Fruit fly (Drosophila melanogaster) whole organism, embryonic: ENCODE measurements around the gene Tom40.

ENCODE experiments used
- Atf-2 ChIP-seq: fragments of 200-800 bp; sonication (Bioruptor generic); optimal IDR thresholded peaks from 2 replicates; lab custom pipeline; 2016; ENCODE audit warnings: missing biosample characterization, missing genetic modification characterization
- CG12236 ChIP-seq: fragments of 200-800 bp; sonication (Bioruptor generic); optimal IDR thresholded peaks from 2 replicates; lab custom pipeline; 2016; ENCODE audit warnings: missing biosample characterization, missing genetic modification characterization
- CG12391 ChIP-seq: fragments of 200-800 bp; sonication (Bioruptor generic); optimal IDR thresholded peaks from 3 replicates; lab custom pipeline; 2018; ENCODE audit warnings: missing biosample characterization, mild to moderate bottlenecking, missing genetic modification characterization, moderate library complexity
- CG12659 ChIP-seq: fragments of 200-800 bp; sonication (Bioruptor generic); optimal IDR thresholded peaks from 3 replicates; lab custom pipeline; 2017; ENCODE audit warnings: mild to moderate bottlenecking, missing biosample characterization, missing genetic modification reagents, missing genetic modification characterization
- CG12942 ChIP-seq: fragments of 200-800 bp; sonication (Bioruptor generic); optimal IDR thresholded peaks from 3 replicates; lab custom pipeline; 2016; ENCODE audit warnings: missing biosample characterization, missing genetic modification characterization
- CG14710 ChIP-seq: fragments of 200-800 bp; sonication (Bioruptor generic); optimal IDR thresholded peaks from 3 replicates; lab custom pipeline; 2019; ENCODE audit warnings: missing biosample characterization, mild to moderate bottlenecking, missing genetic modification characterization, moderate library complexity
- CG15073 ChIP-seq: fragments of 200-800 bp; sonication (Bioruptor generic); optimal IDR thresholded peaks from 2 replicates; lab custom pipeline; 2016; ENCODE audit warnings: missing biosample characterization, missing genetic modification characterization
- CG18262 ChIP-seq: fragments of 200-800 bp; optimal IDR thresholded peaks from 3 replicates; lab custom pipeline; 2019; ENCODE audit warnings: missing biosample characterization, mild to moderate bottlenecking, missing genetic modification characterization, moderate library complexity
- CG1832 ChIP-seq: fragments of 200-800 bp; sonication (Bioruptor generic); optimal IDR thresholded peaks from 2 replicates; lab custom pipeline; 2017; ENCODE audit warnings: missing biosample characterization, mild to moderate bottlenecking, missing genetic modification characterization, inconsistent platforms
- CG2120 ChIP-seq: fragments of 200-800 bp; sonication (Bioruptor generic); optimal IDR thresholded peaks from 3 replicates; lab custom pipeline; 2016; ENCODE audit warnings: missing biosample characterization, missing genetic modification characterization
- CG4282 ChIP-seq: fragments of 200-800 bp; sonication (Bioruptor generic); optimal IDR thresholded peaks from 2 replicates; lab custom pipeline; 2016; ENCODE audit warnings: missing biosample characterization, missing genetic modification characterization
- CG4328 ChIP-seq: fragments of 200-800 bp; sonication (Bioruptor generic); optimal IDR thresholded peaks from 3 replicates; lab custom pipeline; 2017; ENCODE audit warnings: missing biosample characterization, missing genetic modification reagents, missing genetic modification characterization
- CG4820 ChIP-seq: fragments of 200-800 bp; sonication (Bioruptor generic); optimal IDR thresholded peaks from 3 replicates; lab custom pipeline; 2016; ENCODE audit warnings: missing biosample characterization, missing genetic modification characterization
- CG6765 ChIP-seq: fragments of 200-800 bp; sonication (Bioruptor generic); optimal IDR thresholded peaks from 3 replicates; lab custom pipeline; 2017; ENCODE audit warnings: missing biosample characterization, mild to moderate bottlenecking, missing genetic modification characterization
- CG7839 ChIP-seq: fragments of 200-800 bp; sonication (Bioruptor generic); optimal IDR thresholded peaks from 3 replicates; lab custom pipeline; 2018; ENCODE audit warnings: missing biosample characterization, mild to moderate bottlenecking, missing genetic modification characterization, moderate library complexity
- CG9797 ChIP-seq: fragments of 200-800 bp; sonication (Bioruptor generic); optimal IDR thresholded peaks from 3 replicates; lab custom pipeline; 2018; ENCODE audit warnings: missing biosample characterization, mild to moderate bottlenecking, missing genetic modification characterization
- Chrac-16 ChIP-seq: fragments of 200-800 bp; sonication (Bioruptor generic); optimal IDR thresholded peaks from 3 replicates; lab custom pipeline; 2016; ENCODE audit warnings: missing biosample characterization, missing genetic modification characterization
- CkIIα-i1 ChIP-seq: fragments of 200-800 bp; sonication (Bioruptor generic); IDR thresholded peaks from 2 replicates; pipeline ENCODE4 v1.3.6; 2022; ENCODE audit warnings: missing biosample characterization, missing genetic modification characterization
- Dip3 ChIP-seq: fragments of 200-800 bp; sonication (Bioruptor generic); optimal IDR thresholded peaks from 3 replicates; lab custom pipeline; 2016; ENCODE audit warnings: missing biosample characterization, missing genetic modification characterization
- HLH3B ChIP-seq: fragments of 200-800 bp; sonication (Bioruptor generic); IDR thresholded peaks from 2 replicates; pipeline ENCODE4 v1.3.6; 2022; ENCODE audit warnings: missing biosample characterization, missing genetic modification characterization
- Hmx ChIP-seq: fragments of 200-800 bp; sonication (Bioruptor generic); optimal IDR thresholded peaks from 2 replicates; lab custom pipeline; 2016; ENCODE audit warnings: missing biosample characterization, missing genetic modification characterization
- Kr ChIP-seq: fragments of 200-800 bp; sonication (Bioruptor generic); optimal IDR thresholded peaks from 2 replicates; lab custom pipeline; 2017; ENCODE audit warnings: missing biosample characterization, mild to moderate bottlenecking, missing genetic modification characterization
- Mrtf ChIP-seq: fragments of 200-800 bp; sonication (Bioruptor generic); IDR thresholded peaks from 3 replicates; pipeline ENCODE4 v1.3.6; 2022; ENCODE audit warnings: missing biosample characterization, missing genetic modification characterization
- Rfx ChIP-seq: fragments of 200-800 bp; sonication (Bioruptor generic); IDR thresholded peaks from 2 replicates; pipeline ENCODE4 v1.3.6; 2022; ENCODE audit warnings: missing biosample characterization, missing genetic modification characterization
- Sry-δ ChIP-seq: fragments of 200-800 bp; sonication (Bioruptor generic); optimal IDR thresholded peaks from 2 replicates; lab custom pipeline; 2016; ENCODE audit warnings: missing biosample characterization, missing genetic modification characterization
- Usf ChIP-seq: fragments of 200-800 bp; sonication (Bioruptor generic); optimal IDR thresholded peaks from 2 replicates; lab custom pipeline; 2017; ENCODE audit warnings: missing genotype, missing biosample characterization, missing genetic modification characterization
- Vsx1 ChIP-seq: fragments of 200-800 bp; sonication (Bioruptor generic); optimal IDR thresholded peaks from 2 replicates; lab custom pipeline; 2017; ENCODE audit warnings: missing biosample characterization, mild to moderate bottlenecking, missing genetic modification characterization, missing genetic modification reagents
- Xrp1 ChIP-seq: fragments of 200-800 bp; sonication (Bioruptor generic); IDR thresholded peaks from 2 replicates; pipeline ENCODE4 v1.3.6; 2022; ENCODE audit warnings: missing biosample characterization, missing genetic modification characterization
- abd-A ChIP-seq: fragments of 200-800 bp; sonication (Bioruptor generic); optimal IDR thresholded peaks from 3 replicates; lab custom pipeline; 2019; ENCODE audit warnings: missing biosample characterization, mild to moderate bottlenecking, missing genetic modification characterization, moderate library complexity
- ap ChIP-seq: fragments of 200-800 bp; sonication (Bioruptor generic); IDR thresholded peaks from 2 replicates; pipeline ENCODE4 v1.3.6; 2022; ENCODE audit warnings: missing biosample characterization, missing genetic modification characterization
- cad ChIP-seq: fragments of >200 bp; optimal IDR thresholded peaks from 2 replicates; lab custom pipeline; 2017; ENCODE audit warnings: missing biosample characterization, missing genetic modification characterization
- cato ChIP-seq: fragments of 200-800 bp; sonication (Bioruptor generic); optimal IDR thresholded peaks from 2 replicates; lab custom pipeline; 2016; ENCODE audit warnings: missing biosample characterization, missing genetic modification characterization, borderline replicate concordance
- cg ChIP-seq: fragments of 200-800 bp; sonication (Bioruptor generic); optimal IDR thresholded peaks from 3 replicates; lab custom pipeline; 2019; ENCODE audit warnings: missing biosample characterization, mild to moderate bottlenecking, missing genetic modification characterization, moderate library complexity
- croc ChIP-seq: fragments of 200-800 bp; sonication (Bioruptor generic); conservative IDR thresholded peaks from 3 replicates; pipeline ENCODE4 v1.3.6; 2022; ENCODE audit warnings: missing biosample characterization, missing genetic modification characterization
- fu2 ChIP-seq: fragments of 200-800 bp; sonication (Bioruptor generic); optimal IDR thresholded peaks from 2 replicates; lab custom pipeline; 2016; ENCODE audit warnings: missing biosample characterization, missing genetic modification characterization
- gsb ChIP-seq: fragments of 200-800 bp; sonication (Bioruptor generic); IDR thresholded peaks from 2 replicates; pipeline ENCODE4 v1.3.6; 2022; ENCODE audit warnings: missing biosample characterization, missing genetic modification characterization
- hkb ChIP-seq, 2 experiments: fragments of 200-800 bp in 1 of 2; fragments of >200 bp in 1 of 2; sonication (Bioruptor generic) in 1 of 2; IDR thresholded peaks in 1 of 2; optimal IDR thresholded peaks in 1 of 2; 2 replicates each; pipeline versions ENCODE4 v1.3.6 to Lab custom; 2017 to 2022; ENCODE audit warnings: missing biosample characterization in 1 of 2, missing genetic modification characterization in 1 of 2
- ind ChIP-seq: fragments of 200-800 bp; sonication (Bioruptor generic); optimal IDR thresholded peaks from 3 replicates; lab custom pipeline; 2016; ENCODE audit warnings: missing biosample characterization, missing genetic modification characterization
- insv ChIP-seq, 2 experiments: fragments of 200-800 bp; sonication (Bioruptor generic); optimal IDR thresholded peaks; 3 replicates each; lab custom pipeline; 2016 to 2018; ENCODE audit warnings: missing biosample characterization in 2 of 2, missing genetic modification characterization in 2 of 2
- lab ChIP-seq: fragments of 200-800 bp; sonication (Bioruptor generic); optimal IDR thresholded peaks from 3 replicates; lab custom pipeline; 2017; ENCODE audit warnings: missing biosample characterization, missing genetic modification characterization, mild to moderate bottlenecking, moderate library complexity, missing genetic modification reagents
- nerfin-1 ChIP-seq: fragments of 200-800 bp; sonication (Bioruptor generic); optimal IDR thresholded peaks from 3 replicates; lab custom pipeline; 2019; ENCODE audit warnings: missing biosample characterization, mild to moderate bottlenecking, missing genetic modification characterization, moderate library complexity
- onecut ChIP-seq: fragments of 200-800 bp; sonication (Bioruptor generic); IDR thresholded peaks from 2 replicates; pipeline ENCODE4 v1.3.6; 2022; ENCODE audit warnings: missing biosample characterization, missing genetic modification characterization
- pzg ChIP-seq: fragments of 200-800 bp; sonication (Bioruptor generic); optimal IDR thresholded peaks from 3 replicates; lab custom pipeline; 2018; ENCODE audit warnings: missing biosample characterization, mild to moderate bottlenecking, missing genetic modification characterization, moderate library complexity
- rib ChIP-seq: fragments of 200-800 bp; sonication (Bioruptor generic); IDR thresholded peaks from 2 replicates; pipeline ENCODE4 v1.3.6; 2022; ENCODE audit warnings: missing biosample characterization, missing genetic modification characterization
- sr ChIP-seq: fragments of 200-800 bp; sonication (Bioruptor generic); IDR thresholded peaks from 3 replicates; pipeline ENCODE4 v1.3.6; 2022; ENCODE audit warnings: missing biosample characterization, missing genetic modification characterization
- ssp ChIP-seq: fragments of 200-800 bp; sonication (Bioruptor generic); IDR thresholded peaks from 2 replicates; pipeline ENCODE4 v1.3.6; 2022; ENCODE audit warnings: missing biosample characterization, missing genetic modification characterization
- tio ChIP-seq: fragments of 200-800 bp; sonication (Bioruptor generic); optimal IDR thresholded peaks from 2 replicates; lab custom pipeline; 2017; ENCODE audit warnings: missing biosample characterization, missing genetic modification characterization, inconsistent platforms
- trem ChIP-seq: fragments of 200-800 bp; optimal IDR thresholded peaks from 3 replicates; lab custom pipeline; 2019; ENCODE audit warnings: missing biosample characterization, mild to moderate bottlenecking, missing genetic modification characterization, moderate library complexity

Gene Tom40

DNA sequence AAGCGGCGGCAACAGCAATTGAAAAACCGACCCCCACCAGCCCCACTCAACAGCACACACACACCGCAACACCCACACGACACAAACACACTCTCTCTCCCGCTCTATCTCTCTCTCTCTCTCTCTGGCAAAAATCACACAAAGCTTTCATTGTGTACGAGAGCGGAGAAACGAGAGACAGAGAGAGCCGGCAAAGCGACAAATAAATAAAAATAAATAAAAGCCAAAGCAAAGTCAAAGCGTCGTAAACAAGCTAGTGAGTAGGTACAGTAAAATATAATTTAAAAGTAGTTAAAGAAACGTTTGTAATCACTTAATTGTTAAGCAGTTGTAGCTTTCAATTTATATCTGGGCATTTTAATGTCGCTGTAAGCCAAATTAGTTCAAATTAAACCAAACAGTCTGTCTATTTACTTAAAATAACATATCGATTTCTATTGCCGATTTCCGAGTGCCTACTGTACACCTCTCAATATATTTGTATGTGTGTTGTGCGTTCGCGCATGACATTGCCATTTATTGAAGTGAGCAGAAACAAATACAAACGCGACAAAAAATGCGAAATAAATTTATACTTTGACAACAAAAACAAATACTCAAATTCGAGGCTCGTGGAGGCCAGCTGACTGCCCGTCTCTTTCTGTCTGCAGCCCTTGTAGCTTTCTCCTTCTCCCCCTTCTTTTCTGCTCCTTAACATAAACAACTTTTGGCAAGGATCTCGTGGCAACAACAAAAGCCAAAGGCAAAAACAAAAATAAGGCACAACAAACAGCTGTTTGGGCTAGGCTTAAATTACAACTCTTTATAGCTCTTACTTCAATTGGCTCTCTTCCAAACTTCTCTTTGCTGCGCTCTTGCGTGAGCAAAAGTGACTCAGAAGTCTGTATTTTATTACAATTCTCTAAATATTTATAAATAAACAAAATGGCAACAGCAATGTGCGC, 39.7 kb upstream of the Tom40 start (continued):
- TF ChIP-seq lab: peak; percentile 98
- TF ChIP-seq cato (GFP tag; lab: Kevin White, UChicago): peak; percentile 57
- peak; percentile 88 for TF ChIP-seq CG12391 (tag; lab: Kevin White, UChicago)
- TF ChIP-seq rib (GFP tag; lab: Robert Waterston, UW): peak; percentile 95
- peak; percentile 81 for TF ChIP-seq Hmx
- TF ChIP-seq onecut (GFP tag; lab: Robert Waterston, UW): peak; percentile 79
- TF ChIP-seq CkIIα-i1 (GFP tag; lab: Robert Waterston, UW): 0 out of 2 replicates have a peak, but pooled peaks have one; percentile 23
- TF ChIP-seq Kr (GFP tag; lab: Kevin White, UChicago): no peak
- peak; percentile 94 for TF ChIP-seq abd-A
- TF ChIP-seq CG18262 (tag; lab: Kevin White, UChicago): peak; percentile 78
- TF ChIP-seq ap: peak; percentile 56; the same call in 1 of the 2 replicates
- TF ChIP-seq CG12659 (GFP tag; lab: Kevin White, UChicago): peak; percentile 96
- TF ChIP-seq Usf: peak; percentile 75
- peak in 1 of 2 experiments; percentile 73 for TF ChIP-seq insv (GFP tag; optimal IDR thresholded peaks at IDR 0.05; lab: Kevin White, UChicago)
- TF ChIP-seq Mrtf (GFP tag; lab: Robert Waterston, UW): peak; percentile 88
- TF ChIP-seq Sry-δ: peak; percentile 47
- TF ChIP-seq CG4328 (GFP tag; lab: Kevin White, UChicago): peak; percentile 91
- peak; percentile 84 for TF ChIP-seq HLH3B (GFP tag; lab: Robert Waterston, UW)
- TF ChIP-seq CG6765 (GFP tag; lab: Kevin White, UChicago): peak; percentile 95
- TF ChIP-seq Rfx (GFP tag; lab: Robert Waterston, UW): peak; percentile 96
- peak; percentile 62 for TF ChIP-seq CG12942 (GFP tag; lab: Kevin White, UChicago)
- no peak for TF ChIP-seq cad (GFP tag; lab: Kevin White, UChicago)
- peak; percentile 75 for TF ChIP-seq CG4820 (GFP tag; lab: Kevin White, UChicago)
- TF ChIP-seq cg (GFP tag; lab: Kevin White, UChicago): peak; percentile 70
- TF ChIP-seq CG9797 (GFP tag; lab: Kevin White, UChicago): no peak
- no peak for TF ChIP-seq hkb (optimal IDR thresholded peaks at IDR 0.05; lab: Kevin White, UChicago)
- TF ChIP-seq hkb (GFP tag; IDR thresholded peaks at IDR 0.05; lab: Robert Waterston, UW): peak; percentile 89
- peak; percentile 8 for TF ChIP-seq pzg (GFP tag; lab: Kevin White, UChicago)
- TF ChIP-seq Atf-2 (GFP tag; lab: Kevin White, UChicago): peak; percentile 78
- peak; percentile 98 for TF ChIP-seq CG2120
- peak; percentile 78 for TF ChIP-seq sr
- peak; percentile 24 for TF ChIP-seq CG15073 (GFP tag; lab: Kevin White, UChicago)
- TF ChIP-seq Xrp1: peak; percentile 83
- peak; percentile 67 for TF ChIP-seq nerfin-1 (tag; lab: Kevin White, UChicago)
- TF ChIP-seq croc (GFP tag; lab: Robert Waterston, UW): peak; percentile 54
- peak; percentile 93 for TF ChIP-seq Dip3 (GFP tag; lab: Kevin White, UChicago)
- peak; percentile 94 for TF ChIP-seq CG7839 (tag; lab: Kevin White, UChicago)
- peak; percentile 86 for TF ChIP-seq Vsx1 (GFP tag; lab: Kevin White, UChicago)
- peak; percentile 64 for TF ChIP-seq ssp (GFP tag; lab: Robert Waterston, UW)
- TF ChIP-seq trem: peak; percentile 29
- TF ChIP-seq CG4282 (GFP tag; lab: Kevin White, UChicago): peak; percentile 42
- TF ChIP-seq tio (GFP tag; lab: Kevin White, UChicago): peak; percentile 73
- peak; percentile 86 for TF ChIP-seq Chrac-16 (GFP tag; lab: Kevin White, UChicago)
- peak; percentile 88 for TF ChIP-seq gsb (GFP tag; lab: Robert Waterston, UW)
- TF ChIP-seq CG12236 (GFP tag; lab: Kevin White, UChicago): peak; percentile 53
- peak; percentile 27 for TF ChIP-seq CG14710
- peak; percentile 94 for TF ChIP-seq ind
- peak; percentile 87 for TF ChIP-seq fu2 (GFP tag; lab: Kevin White, UChicago)
- TF ChIP-seq CG1832 (GFP tag; lab: Kevin White, UChicago): no peak
